Worm (Caenorhabditis elegans): ENCODE measurements around the gene clec-73.

DNA sequence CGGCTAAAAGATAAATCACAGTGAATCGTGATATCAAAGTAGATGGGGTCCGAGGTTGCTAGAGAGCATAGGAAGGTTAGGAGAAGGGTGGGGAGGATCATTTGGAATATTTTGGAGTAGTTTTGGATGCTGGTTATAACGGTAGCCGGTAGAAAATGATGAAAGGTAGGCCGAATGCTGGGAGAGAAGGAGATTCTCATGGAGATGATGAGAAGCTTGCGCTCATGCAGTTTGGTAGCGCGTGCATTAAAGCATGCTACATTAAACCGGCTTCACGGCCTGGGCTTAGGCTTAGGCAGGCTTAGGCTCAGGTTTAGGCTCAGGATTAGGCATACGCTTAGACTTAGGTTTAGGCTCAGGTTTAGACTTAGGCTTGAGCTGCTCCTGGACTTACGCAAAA is 38.3 kb upstream of the clec-73 start, which contains the start of gene F47C12.13:
- TF ChIP-seq ceh-45 (GFP tag; IDR thresholded peaks at IDR 0.05) = no peak
- no peak for TF ChIP-seq unc-3 (GFP tag; conservative IDR thresholded peaks at IDR 0.05)
- TF ChIP-seq unc-3 (tag; optimal IDR thresholded peaks at IDR 0.05) = no peak
- TF ChIP-seq pax-1 (tag; optimal IDR thresholded peaks at IDR 0.05) = no peak
- TF ChIP-seq unc-55 (GFP tag; optimal IDR thresholded peaks at IDR 0.05) = no peak
- TF ChIP-seq ets-4 (tag; optimal IDR thresholded peaks at IDR 0.05) = no peak
- no peak for TF ChIP-seq hlh-13 (GFP tag; optimal IDR thresholded peaks at IDR 0.05)
- TF ChIP-seq madf-2 (tag; optimal IDR thresholded peaks at IDR 0.05) = no peak
